Worm (Caenorhabditis elegans): ENCODE results near the gene srsx-36.

- TF ChIP-seq lin-11 (tag; optimal IDR thresholded peaks at IDR 0.05): no peak
- no peak for TF ChIP-seq pqm-1 (tag; optimal IDR thresholded peaks at IDR 0.05)
- TF ChIP-seq elt-2 (tag; optimal IDR thresholded peaks at IDR 0.05): no peak
- no peak for TF ChIP-seq nhr-232 (tag; optimal IDR thresholded peaks at IDR 0.05)
- no peak for TF ChIP-seq nhr-11 (tag; optimal IDR thresholded peaks at IDR 0.05)
- no peak for TF ChIP-seq hlh-6 (tag; optimal IDR thresholded peaks at IDR 0.05)
- no peak for TF ChIP-seq ama-1 (optimal IDR thresholded peaks at IDR 0.05)
- TF ChIP-seq F13H6.1 (tag; optimal IDR thresholded peaks at IDR 0.05): no peak
- no peak for TF ChIP-seq ceh-34 (tag; optimal IDR thresholded peaks at IDR 0.05)
- TF ChIP-seq ahr-1 (tag; optimal IDR thresholded peaks at IDR 0.05): no peak
Measured at ce11 chrV:15779128-15779729, 30.2 kb downstream of the srsx-36 start, which contains the start of the genes nhr-285 and irld-52.

Measured in whole organism, late embryonic.